Fruit fly (Drosophila melanogaster) whole organism, embryonic: ENCODE data around the gene PolA1.
A peak's percentile ranks its signal among the peaks of the same experiment; 100 is the strongest.

Source experiments
- Ada2b ChIP-seq: fragments of 200-800 bp; sonication (Bioruptor generic); IDR thresholded peaks from 2 replicates; pipeline ENCODE4 v1.3.6; 2022; ENCODE audit warnings: missing biosample characterization, missing genetic modification characterization
- Bgb ChIP-seq: fragments of 200-800 bp; sonication (Bioruptor generic); IDR thresholded peaks from 2 replicates; pipeline ENCODE4 v1.3.6; 2022; ENCODE audit warnings: missing biosample characterization, missing genetic modification characterization; ENCODE audit not compliant: partially characterized antibody
- CG10267 ChIP-seq: fragments of 200-800 bp; sonication (Bioruptor generic); optimal IDR thresholded peaks from 2 replicates; lab custom pipeline; 2018; ENCODE audit warnings: missing biosample characterization, mild to moderate bottlenecking, missing genetic modification characterization, moderate library complexity
- CG10462 ChIP-seq: fragments of 200-800 bp; sonication (Bioruptor generic); optimal IDR thresholded peaks from 2 replicates; lab custom pipeline; 2016; ENCODE audit warnings: missing biosample characterization, missing genetic modification characterization
- CG10543 ChIP-seq: fragments of 200-800 bp; sonication (Bioruptor generic); optimal IDR thresholded peaks from 3 replicates; lab custom pipeline; 2017; ENCODE audit warnings: missing biosample characterization, mild to moderate bottlenecking, missing genetic modification characterization, moderate library complexity
- CG11247 ChIP-seq: fragments of 200-800 bp; sonication (Bioruptor generic); IDR thresholded peaks from 2 replicates; pipeline ENCODE4 v1.3.6; 2022; ENCODE audit warnings: missing biosample characterization, missing genetic modification characterization
- CG12744 ChIP-seq: fragments of 200-800 bp; sonication (Bioruptor generic); optimal IDR thresholded peaks from 2 replicates; lab custom pipeline; 2016; ENCODE audit warnings: missing biosample characterization, missing genetic modification characterization
- CG13894 ChIP-seq: fragments of 200-800 bp; sonication (Bioruptor generic); optimal IDR thresholded peaks from 3 replicates; lab custom pipeline; 2018; ENCODE audit warnings: missing biosample characterization, mild to moderate bottlenecking, missing genetic modification characterization, moderate library complexity
- CG1603 ChIP-seq: fragments of 200-800 bp; sonication (Bioruptor generic); optimal IDR thresholded peaks from 2 replicates; lab custom pipeline; 2019; ENCODE audit warnings: missing biosample characterization, mild to moderate bottlenecking, missing genetic modification characterization, moderate library complexity
- CG32767 ChIP-seq: fragments of 200-800 bp; sonication (Bioruptor generic); IDR thresholded peaks from 2 replicates; pipeline ENCODE4 v1.3.6; 2022; ENCODE audit warnings: missing biosample characterization, missing genetic modification characterization
- CG3281 ChIP-seq: fragments of 200-800 bp; sonication (Bioruptor generic); optimal IDR thresholded peaks from 3 replicates; lab custom pipeline; 2017; ENCODE audit warnings: missing biosample characterization, mild to moderate bottlenecking, missing genetic modification characterization
- CG33557 ChIP-seq: fragments of 200-800 bp; sonication (Bioruptor generic); optimal IDR thresholded peaks from 2 replicates; lab custom pipeline; 2019; ENCODE audit warnings: missing biosample characterization, mild to moderate bottlenecking, missing genetic modification characterization, moderate library complexity
- CG4707 ChIP-seq: fragments of 200-800 bp; sonication (Bioruptor generic); optimal IDR thresholded peaks from 2 replicates; lab custom pipeline; 2018; ENCODE audit warnings: missing biosample characterization, mild to moderate bottlenecking, missing genetic modification characterization, moderate library complexity
- CG5245 ChIP-seq: fragments of 200-800 bp; sonication (Bioruptor generic); optimal IDR thresholded peaks from 3 replicates; lab custom pipeline; 2016; ENCODE audit warnings: missing biosample characterization, missing genetic modification characterization
- CG6175 ChIP-seq: fragments of 200-800 bp; sonication (Bioruptor generic); IDR thresholded peaks from 3 replicates; pipeline ENCODE4 v1.3.6; 2022; ENCODE audit warnings: missing biosample characterization, missing genetic modification characterization
- CG8290 ChIP-seq, 3 experiments: fragments of 200-800 bp; sonication (Bioruptor generic); optimal IDR thresholded peaks; 2 replicates each; lab custom pipeline; 2016 to 2019; ENCODE audit warnings: missing biosample characterization in 3 of 3, missing genetic modification characterization in 3 of 3, mild to moderate bottlenecking in 2 of 3, moderate library complexity in 1 of 3
- CG9797 ChIP-seq: fragments of 200-800 bp; sonication (Bioruptor generic); optimal IDR thresholded peaks from 3 replicates; lab custom pipeline; 2018; ENCODE audit warnings: missing biosample characterization, mild to moderate bottlenecking, missing genetic modification characterization
- Deaf1 ChIP-seq: fragments of 200-800 bp; optimal IDR thresholded peaks from 3 replicates; lab custom pipeline; 2019; ENCODE audit warnings: missing biosample characterization, mild to moderate bottlenecking, missing genetic modification characterization, moderate library complexity
- Dip2 ChIP-seq: fragments of 200-800 bp; sonication (Bioruptor generic); IDR thresholded peaks from 2 replicates; pipeline ENCODE4 v1.3.6; 2022; ENCODE audit warnings: missing biosample characterization, missing genetic modification characterization
- Doc2 ChIP-seq: fragments of 200-800 bp; sonication (Bioruptor generic); IDR thresholded peaks from 2 replicates; pipeline ENCODE4 v1.3.6; 2022; ENCODE audit warnings: missing biosample characterization, missing genetic modification characterization
- Doc3 ChIP-seq: fragments of 200-800 bp; sonication (Bioruptor generic); IDR thresholded peaks from 3 replicates; pipeline ENCODE4 v1.3.6; 2022; ENCODE audit warnings: missing biosample characterization, missing genetic modification characterization; ENCODE audit not compliant: partially characterized antibody
- Ets97D ChIP-seq: fragments of 200-800 bp; sonication (Bioruptor generic); optimal IDR thresholded peaks from 3 replicates; lab custom pipeline; 2016; ENCODE audit warnings: missing biosample characterization, missing genetic modification characterization
- GATAe ChIP-seq: fragments of 200-800 bp; sonication (Bioruptor generic); conservative IDR thresholded peaks from 2 replicates; pipeline ENCODE4 v1.3.6; 2022; ENCODE audit warnings: missing biosample characterization, missing genetic modification characterization
- Gug ChIP-seq: fragments of 200-800 bp; sonication (Bioruptor generic); IDR thresholded peaks from 4 replicates; pipeline ENCODE4 v1.3.6; 2022; ENCODE audit warnings: missing biosample characterization, missing genetic modification characterization
- Hmr ChIP-seq: fragments of 200-800 bp; sonication (Bioruptor generic); optimal IDR thresholded peaks from 3 replicates; lab custom pipeline; 2017; ENCODE audit warnings: mild to moderate bottlenecking, missing biosample characterization, missing genetic modification reagents, missing genetic modification characterization
- Hr3 ChIP-seq: fragments of 200-800 bp; sonication (Bioruptor generic); optimal IDR thresholded peaks from 3 replicates; lab custom pipeline; 2016; ENCODE audit warnings: missing biosample characterization, missing genetic modification characterization
- Hr51 ChIP-seq, 2 experiments: fragments of 200-800 bp; sonication (Bioruptor generic); optimal IDR thresholded peaks; 2 replicates in 1 of 2; 3 replicates in 1 of 2; lab custom pipeline; 2016 to 2018; ENCODE audit warnings: missing biosample characterization in 2 of 2, missing genetic modification characterization in 2 of 2, mild to moderate bottlenecking in 1 of 2, moderate library complexity in 1 of 2
- Kr ChIP-seq: fragments of 200-800 bp; sonication (Bioruptor generic); optimal IDR thresholded peaks from 2 replicates; lab custom pipeline; 2017; ENCODE audit warnings: missing biosample characterization, mild to moderate bottlenecking, missing genetic modification characterization
- NC2β ChIP-seq: fragments of 200-800 bp; sonication (Bioruptor generic); optimal IDR thresholded peaks from 2 replicates; lab custom pipeline; 2016; ENCODE audit warnings: missing biosample characterization, missing genetic modification characterization
- Ssrp ChIP-seq: fragments of 200-800 bp; sonication (Bioruptor generic); optimal IDR thresholded peaks from 2 replicates; lab custom pipeline; 2018; ENCODE audit warnings: missing biosample characterization, mild to moderate bottlenecking, missing genetic modification characterization, moderate library complexity
- Stat92E ChIP-seq, 3 experiments: fragments of >200 bp in 2 of 3; fragments of 200-800 bp in 1 of 3; sonication (Bioruptor generic) in 1 of 3; optimal IDR thresholded peaks; 2 replicates each; lab custom pipeline; 2017 to 2019; ENCODE audit warnings: missing biosample characterization in 3 of 3, missing genetic modification characterization in 3 of 3, mild to moderate bottlenecking in 1 of 3, moderate library complexity in 1 of 3
- ac ChIP-seq: fragments of 200-800 bp; sonication (Bioruptor generic); optimal IDR thresholded peaks from 3 replicates; lab custom pipeline; 2017; ENCODE audit warnings: missing biosample characterization, mild to moderate bottlenecking, missing genetic modification characterization
- ash1 ChIP-seq: fragments of 200-800 bp; sonication (Bioruptor generic); optimal IDR thresholded peaks from 2 replicates; lab custom pipeline; 2018; ENCODE audit warnings: missing biosample characterization, mild to moderate bottlenecking, missing genetic modification characterization
- danr ChIP-seq: fragments of 200-800 bp; sonication (Bioruptor generic); IDR thresholded peaks from 2 replicates; pipeline ENCODE4 v1.3.6; 2022; ENCODE audit warnings: missing biosample characterization, missing genetic modification characterization
- insv ChIP-seq, 2 experiments: fragments of 200-800 bp; sonication (Bioruptor generic); optimal IDR thresholded peaks; 3 replicates each; lab custom pipeline; 2016 to 2018; ENCODE audit warnings: missing biosample characterization in 2 of 2, missing genetic modification characterization in 2 of 2
- luna ChIP-seq: fragments of 200-800 bp; sonication (Bioruptor generic); optimal IDR thresholded peaks from 2 replicates; lab custom pipeline; 2016; ENCODE audit warnings: missing biosample characterization, missing genetic modification characterization
- mirr ChIP-seq: fragments of 200-800 bp; sonication (Bioruptor generic); optimal IDR thresholded peaks from 3 replicates; lab custom pipeline; 2018; ENCODE audit warnings: missing biosample characterization, mild to moderate bottlenecking, missing genetic modification characterization
- nerfin-2 ChIP-seq: fragments of 200-800 bp; sonication (Bioruptor generic); IDR thresholded peaks from 2 replicates; pipeline ENCODE4 v1.3.6; 2022; ENCODE audit warnings: missing biosample characterization, missing genetic modification characterization; ENCODE audit not compliant: partially characterized antibody
- org-1 ChIP-seq: fragments of 200-800 bp; sonication (Bioruptor generic); optimal IDR thresholded peaks from 2 replicates; lab custom pipeline; 2017; ENCODE audit warnings: missing biosample characterization, missing genetic modification characterization
- pita ChIP-seq: fragments of 200-800 bp; sonication (Bioruptor generic); optimal IDR thresholded peaks from 2 replicates; lab custom pipeline; 2017; ENCODE audit warnings: missing biosample characterization, mild to moderate bottlenecking, missing genetic modification characterization
- rib ChIP-seq: fragments of 200-800 bp; sonication (Bioruptor generic); IDR thresholded peaks from 2 replicates; pipeline ENCODE4 v1.3.6; 2022; ENCODE audit warnings: missing biosample characterization, missing genetic modification characterization
- shn ChIP-seq: fragments of 200-800 bp; sonication (Bioruptor generic); optimal IDR thresholded peaks from 3 replicates; lab custom pipeline; 2016; ENCODE audit warnings: missing biosample characterization, missing genetic modification characterization
- sim ChIP-seq: fragments of 200-800 bp; sonication (Bioruptor generic); IDR thresholded peaks from 2 replicates; pipeline ENCODE4 v1.3.6; 2022; ENCODE audit warnings: missing biosample characterization, missing genetic modification characterization
- slou ChIP-seq: fragments of 200-800 bp; sonication (Bioruptor generic); optimal IDR thresholded peaks from 3 replicates; lab custom pipeline; 2016; ENCODE audit warnings: missing biosample characterization, missing genetic modification characterization
- sob ChIP-seq: fragments of 200-800 bp; sonication (Bioruptor generic); IDR thresholded peaks from 2 replicates; pipeline ENCODE4 v1.3.6; 2022; ENCODE audit warnings: missing biosample characterization, missing genetic modification characterization
- tio ChIP-seq: fragments of 200-800 bp; sonication (Bioruptor generic); optimal IDR thresholded peaks from 2 replicates; lab custom pipeline; 2017; ENCODE audit warnings: missing biosample characterization, missing genetic modification characterization, inconsistent platforms
- toy ChIP-seq: fragments of 200-800 bp; sonication (Bioruptor generic); IDR thresholded peaks from 2 replicates; pipeline ENCODE4 v1.3.6; 2022; ENCODE audit warnings: missing biosample characterization, missing genetic modification characterization
- tup ChIP-seq: fragments of 200-800 bp; sonication (Bioruptor generic); optimal IDR thresholded peaks from 2 replicates; lab custom pipeline; 2016; ENCODE audit warnings: missing biosample characterization, mild to moderate bottlenecking, missing genetic modification characterization, moderate library complexity
- unc-4 ChIP-seq: fragments of 200-800 bp; sonication (Bioruptor generic); IDR thresholded peaks from 2 replicates; pipeline ENCODE4 v1.3.6; 2022; ENCODE audit warnings: missing biosample characterization, missing genetic modification characterization; ENCODE audit not compliant: partially characterized antibody
- wek ChIP-seq: fragments of 200-800 bp; sonication (Bioruptor generic); optimal IDR thresholded peaks from 3 replicates; lab custom pipeline; 2018; ENCODE audit warnings: missing biosample characterization, mild to moderate bottlenecking, missing genetic modification characterization, moderate library complexity

PolA1 gene

dm6 chr3R:21627752-21628151, 43.8 kb downstream of the PolA1 start (continued):
- TF ChIP-seq Gug (peak; percentile 40; the same call in 1 of the 4 replicates), Hmr (peak; percentile 74), org-1 (GFP tag; lab: Kevin White, UChicago) (peak; percentile 36), sob (GFP tag; lab: Robert Waterston, UW) (peak; percentile 87), Doc3 (no peak), CG10267 (tag; lab: Kevin White, UChicago) (peak; percentile 48), Ssrp (tag; lab: Kevin White, UChicago) (peak; percentile 44), NC2β (GFP tag; lab: Kevin White, UChicago) (peak; percentile 21), CG4707 (GFP tag; lab: Kevin White, UChicago) (no peak), CG6175 (GFP tag; lab: Robert Waterston, UW) (no peak), Bgb (GFP tag; lab: Robert Waterston, UW) (no peak), CG10462 (GFP tag; lab: Kevin White, UChicago) (peak; percentile 35), Ada2b (peak; percentile 82), Dip2 (no peak), slou (GFP tag; lab: Kevin White, UChicago) (peak; percentile 17), danr (no peak), CG13894 (tag; lab: Kevin White, UChicago) (peak; percentile 20), rib (GFP tag; lab: Robert Waterston, UW) (peak; percentile 68; the same call in 1 of the 2 replicates), CG32767 (GFP tag; lab: Robert Waterston, UW) (no peak), nerfin-2 (GFP tag; lab: Robert Waterston, UW) (no peak), Ets97D (no peak), CG3281 (GFP tag; lab: Kevin White, UChicago) (peak; percentile 76), wek (GFP tag; lab: Kevin White, UChicago) (no peak), shn (no peak), CG10543 (GFP tag; lab: Kevin White, UChicago) (peak; percentile 30), CG33557 (no peak), CG11247 (GFP tag; lab: Robert Waterston, UW) (peak; percentile 55), Hr51 (GFP tag; optimal IDR thresholded peaks at IDR 0.05; lab: Kevin White, UChicago) (peak; percentile 37 to 62), luna (no peak), tio (GFP tag; lab: Kevin White, UChicago) (peak; percentile 65), insv (GFP tag; optimal IDR thresholded peaks at IDR 0.05; lab: Kevin White, UChicago) (no peak), toy (GFP tag; lab: Robert Waterston, UW) (no peak), ac (GFP tag; lab: Kevin White, UChicago) (no peak), tup (GFP tag; lab: Kevin White, UChicago) (peak; percentile 5), CG12744 (GFP tag; lab: Kevin White, UChicago) (no peak), CG1603 (peak; percentile 52), Stat92E (GFP tag; optimal IDR thresholded peaks at IDR 0.05; lab: Kevin White, UChicago) (no peak), Doc2 (GFP tag; lab: Robert Waterston, UW) (no peak), GATAe (GFP tag; lab: Robert Waterston, UW) (no peak), CG9797 (GFP tag; lab: Kevin White, UChicago) (no peak), pita (GFP tag; lab: Kevin White, UChicago) (no peak), Deaf1 (tag; lab: Kevin White, UChicago) (peak; percentile 41), mirr (GFP tag; lab: Kevin White, UChicago) (peak; percentile 39), Hr3 (peak; percentile 53), CG5245 (GFP tag; lab: Kevin White, UChicago) (peak; percentile 2), sim (GFP tag; lab: Robert Waterston, UW) (0 out of 2 replicates have a peak, but pooled peaks have one; percentile 52), CG8290 (GFP tag; optimal IDR thresholded peaks at IDR 0.05; lab: Kevin White, UChicago) (no peak), CG8290 (tag; optimal IDR thresholded peaks at IDR 0.05; lab: Kevin White, UChicago) (peak in 1 of 2 experiments; percentile 49), unc-4 (no peak), ash1 (GFP tag; lab: Kevin White, UChicago) (no peak), Kr (no peak)
